Worm (Caenorhabditis elegans) whole organism, young adult: Measurements from ENCODE around the gene dct-12.

Experiments
- B0336.3 ChIP-seq: fragments of 200-800 bp; sonication (Bioruptor generic); IDR thresholded peaks from 2 replicates; pipeline ENCODE4 v1.3.6; 2022; ENCODE audit warnings: missing genetic modification characterization, missing compliant biosample characterization
- Y56A3A.18 ChIP-seq: fragments of 200-800 bp; sonication (Bioruptor generic); IDR thresholded peaks from 2 replicates; pipeline ENCODE4 v1.3.6; 2022; ENCODE audit warnings: missing genetic modification reagents, missing genetic modification characterization, missing compliant biosample characterization
- bed-2 ChIP-seq: fragments of 200-800 bp; sonication (Bioruptor generic); IDR thresholded peaks from 2 replicates; pipeline ENCODE4 v1.3.6; 2022; ENCODE audit warnings: missing genetic modification reagents, missing genetic modification characterization, missing compliant biosample characterization
- cebp-1 ChIP-seq, 2 experiments: fragments of 200-800 bp in 1 of 2; sonication (Bioruptor generic) in 1 of 2; sonication (generic microtip) in 1 of 2; IDR thresholded peaks in 1 of 2; optimal IDR thresholded peaks in 1 of 2; 2 replicates each; pipeline versions ENCODE4 v1.3.6 to Lab custom; 2017 to 2022; ENCODE audit warnings: missing compliant biosample characterization in 2 of 2, missing genetic modification characterization in 2 of 2, mild to moderate bottlenecking in 1 of 2, missing genetic modification reagents in 1 of 2, moderate library complexity in 1 of 2
- efl-1 ChIP-seq: fragments of 150-350 bp; optimal IDR thresholded peaks from 2 replicates; lab custom pipeline; 2014; ENCODE audit warnings: missing biosample characterization, missing genetic modification reagents, missing genetic modification characterization
- him-1 ChIP-seq: sonication (generic microtip); optimal IDR thresholded peaks from 2 replicates; lab custom pipeline; 2016; ENCODE audit warnings: missing genotype, missing genetic modification reagents, missing genetic modification characterization, missing compliant biosample characterization
- hlh-12 ChIP-seq: sonication (generic microtip); optimal IDR thresholded peaks from 2 replicates; lab custom pipeline; 2016; ENCODE audit warnings: missing genetic modification characterization, missing compliant biosample characterization
- lsy-27 ChIP-seq: sonication (generic microtip); optimal IDR thresholded peaks from 2 replicates; lab custom pipeline; 2017; ENCODE audit warnings: missing genetic modification characterization, mild to moderate bottlenecking, missing compliant biosample characterization, antibody characterized with exemption, missing genotype, borderline replicate concordance; ENCODE audit not compliant: insufficient read depth
- repo-1 ChIP-seq: sonication (generic microtip); optimal IDR thresholded peaks from 2 replicates; lab custom pipeline; 2017; ENCODE audit warnings: mild to moderate bottlenecking, missing genetic modification characterization, missing compliant biosample characterization
- snpc-4 ChIP-seq, 5 experiments: fragments of 150-350 bp in 1 of 5; sonication (generic microtip) in 4 of 5; optimal IDR thresholded peaks; 2 replicates each; lab custom pipeline; 2014 to 2018; ENCODE audit warnings: missing genetic modification characterization in 5 of 5, missing biosample characterization in 3 of 5, antibody characterized with exemption in 2 of 5, mild to moderate bottlenecking in 2 of 5, missing compliant biosample characterization in 2 of 5, missing genotype in 2 of 5, moderate library complexity in 2 of 5, missing genetic modification reagents in 1 of 5
- tbp1 ChIP-seq: fragments of 200-800 bp; sonication (Bioruptor generic); optimal IDR thresholded peaks from 2 replicates; lab custom pipeline; 2018; ENCODE audit warnings: mild to moderate bottlenecking, missing genetic modification characterization, missing compliant biosample characterization
- xnd-1 ChIP-seq: sonication (generic microtip); optimal IDR thresholded peaks from 2 replicates; lab custom pipeline; 2016; ENCODE audit warnings: missing genotype, missing genetic modification reagents, missing genetic modification characterization, missing compliant biosample characterization

DNA sequence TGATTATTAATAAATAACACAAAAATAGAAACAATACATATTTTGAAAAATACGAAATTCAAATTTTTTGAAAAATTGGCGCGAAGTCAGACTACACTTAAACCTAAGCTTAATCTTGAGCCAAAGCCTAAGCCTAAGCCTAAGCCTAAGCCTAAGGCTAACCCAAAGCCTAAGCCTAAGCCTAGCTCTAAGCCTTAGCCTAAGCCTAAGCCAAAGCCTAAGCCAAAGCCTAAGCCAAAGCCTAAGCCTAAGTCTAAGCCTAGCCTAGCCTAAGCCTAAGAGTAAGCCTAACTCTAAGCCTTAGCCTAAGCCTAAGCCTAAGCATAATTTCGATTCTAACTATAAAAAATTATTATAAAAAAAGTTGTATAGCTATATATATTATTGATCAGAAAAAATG lies 51.4 kb downstream of the dct-12 start:
- TF ChIP-seq snpc-4 (GFP tag; optimal IDR thresholded peaks at IDR 0.05; lab: Kevin White, UChicago) (no peak), snpc-4 (tag; optimal IDR thresholded peaks at IDR 0.05; lab: Kevin White, UChicago) (no peak), cebp-1 (GFP tag; IDR thresholded peaks at IDR 0.05; lab: Robert Waterston, UW) (no peak), cebp-1 (tag; optimal IDR thresholded peaks at IDR 0.05; lab: Kevin White, UChicago) (no peak), xnd-1 (tag; lab: Kevin White, UChicago) (no peak), B0336.3 (GFP tag; lab: Robert Waterston, UW) (no peak), hlh-12 (tag; lab: Kevin White, UChicago) (no peak), him-1 (no peak), tbp1 (GFP tag; lab: Kevin White, UChicago) (no peak), bed-2 (GFP tag; lab: Robert Waterston, UW) (no peak), efl-1 (GFP tag; lab: Kevin White, UChicago) (no peak), Y56A3A.18 (GFP tag; lab: Robert Waterston, UW) (no peak), repo-1 (tag; lab: Kevin White, UChicago) (no peak), lsy-27 (tag; lab: Kevin White, UChicago) (no peak)
